Worm (Caenorhabditis elegans): ENCODE measurements around the gene Y75B8A.24.

Y75B8A.24 gene

DNA sequence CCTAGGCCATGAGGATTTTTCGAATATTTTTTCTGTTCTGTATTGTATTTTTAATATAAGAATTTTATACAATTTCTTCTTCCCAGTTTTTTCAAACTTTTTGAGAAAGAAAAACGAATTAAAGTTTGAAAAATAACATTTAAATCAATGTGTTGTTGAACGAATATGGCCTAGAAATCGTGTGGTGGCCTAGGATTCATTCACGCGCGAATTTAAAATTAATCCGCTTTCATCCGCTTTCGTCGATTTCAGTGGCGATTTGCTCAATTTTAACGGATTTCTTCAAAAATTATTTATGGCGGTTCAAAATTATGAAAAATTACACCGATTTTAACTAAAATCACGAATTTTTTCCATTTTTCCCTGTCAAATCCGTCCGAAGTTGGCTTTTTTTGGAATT, 26.2 kb downstream of the Y75B8A.24 start:
- TF ChIP-seq him-1 (tag; optimal IDR thresholded peaks at IDR 0.05) (no peak), nhr-90 (tag; optimal IDR thresholded peaks at IDR 0.05) (no peak), madf-3 (GFP tag; IDR thresholded peaks at IDR 0.05) (no peak), hrde-1 (tag; optimal IDR thresholded peaks at IDR 0.05; ENCODE audit: borderline replicate concordance) (no peak), lin-54 (GFP tag; optimal IDR thresholded peaks at IDR 0.05) (no peak), Y53G8AR.9 (GFP tag; conservative IDR thresholded peaks at IDR 0.05) (no peak), fkh-3 (tag; optimal IDR thresholded peaks at IDR 0.05) (no peak), C06A6.2 (GFP tag; conservative IDR thresholded peaks at IDR 0.05) (no peak), die-1 (tag; optimal IDR thresholded peaks at IDR 0.05) (no peak), rcor-1 (GFP tag; IDR thresholded peaks at IDR 0.05) (no peak), dpl-1 (GFP tag; optimal IDR thresholded peaks at IDR 0.05) (no peak), dpff-1 (tag; optimal IDR thresholded peaks at IDR 0.05) (no peak), bed-1 (GFP tag; IDR thresholded peaks at IDR 0.05) (no peak), madf-6 (GFP tag; IDR thresholded peaks at IDR 0.05) (no peak), hmg-20 (GFP tag; IDR thresholded peaks at IDR 0.05) (no peak), T26A5.8 (tag; optimal IDR thresholded peaks at IDR 0.05) (no peak), gei-17 (GFP tag; optimal IDR thresholded peaks at IDR 0.05) (no peak), Y56A3A.18 (GFP tag; IDR thresholded peaks at IDR 0.05) (no peak)

DNA sequence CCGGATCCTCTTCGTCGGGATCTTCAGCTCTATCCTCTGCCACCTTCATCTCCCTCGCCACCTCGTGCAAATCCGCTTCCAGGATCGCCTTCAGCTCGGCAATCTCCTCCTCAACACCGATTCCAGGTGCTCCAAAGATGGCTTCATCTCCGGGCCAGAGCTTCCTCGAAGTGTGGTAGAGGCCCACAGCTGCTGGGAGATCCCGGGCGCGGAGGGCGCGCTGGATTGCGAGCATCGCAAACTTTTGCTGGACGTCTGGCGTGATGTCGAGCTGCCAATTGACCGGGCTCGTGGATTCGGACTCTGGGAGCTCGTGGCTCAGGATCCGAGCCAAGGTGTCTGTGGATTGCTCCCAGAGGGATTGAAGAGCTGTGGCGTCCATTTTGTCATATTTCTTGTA, 28.0 kb downstream of the Y75B8A.24 start:
- TF ChIP-seq zfh-2 (GFP tag; conservative IDR thresholded peaks at IDR 0.05): peak; percentile 92
- TF ChIP-seq dox-1 (GFP tag; IDR thresholded peaks at IDR 0.05): 0 out of 2 replicates have a peak, but pooled peaks have one; percentile 9
- no peak for TF ChIP-seq C06A6.2 (GFP tag; conservative IDR thresholded peaks at IDR 0.05)
- peak; percentile 88; the same call in 1 of the 2 replicates for TF ChIP-seq egrh-3 (GFP tag; IDR thresholded peaks at IDR 0.05)

DNA sequence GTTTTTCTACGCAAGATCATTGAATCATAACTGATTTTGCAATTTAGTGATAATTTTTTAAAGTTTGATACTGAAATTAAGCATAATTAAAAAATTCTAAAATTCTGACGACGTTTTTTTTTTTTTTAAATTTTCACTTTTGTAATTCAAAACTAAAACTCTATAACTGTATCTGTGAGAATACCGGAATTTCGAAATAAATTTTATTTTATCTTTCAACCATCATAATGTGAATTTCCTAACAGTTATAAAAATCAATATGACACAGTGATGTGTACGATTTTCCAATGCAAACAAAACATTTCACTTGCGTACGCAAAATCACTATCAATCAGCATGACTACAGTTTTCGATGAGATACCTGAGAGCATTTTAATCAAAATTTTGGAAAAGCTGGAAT, 37.6 kb downstream of the Y75B8A.24 start, which contains the start of the genes grl-15 and fbxa-89:
Gene grl-15, minus strand, starts transcription at position 101 of the 400 bp plus-strand sequence.
Gene fbxa-89, plus strand, starts transcription at position 271 of the 400 bp plus-strand sequence.
- TF ChIP-seq egl-44 (GFP tag; IDR thresholded peaks at IDR 0.05) (no peak), zfh-2 (GFP tag; conservative IDR thresholded peaks at IDR 0.05) (no peak), rec-8 (tag; optimal IDR thresholded peaks at IDR 0.05) (no peak), repo-1 (tag; optimal IDR thresholded peaks at IDR 0.05) (no peak), nhr-80 (tag; optimal IDR thresholded peaks at IDR 0.05) (peak; percentile 29), athp-1 (tag; optimal IDR thresholded peaks at IDR 0.05) (no peak)

DNA sequence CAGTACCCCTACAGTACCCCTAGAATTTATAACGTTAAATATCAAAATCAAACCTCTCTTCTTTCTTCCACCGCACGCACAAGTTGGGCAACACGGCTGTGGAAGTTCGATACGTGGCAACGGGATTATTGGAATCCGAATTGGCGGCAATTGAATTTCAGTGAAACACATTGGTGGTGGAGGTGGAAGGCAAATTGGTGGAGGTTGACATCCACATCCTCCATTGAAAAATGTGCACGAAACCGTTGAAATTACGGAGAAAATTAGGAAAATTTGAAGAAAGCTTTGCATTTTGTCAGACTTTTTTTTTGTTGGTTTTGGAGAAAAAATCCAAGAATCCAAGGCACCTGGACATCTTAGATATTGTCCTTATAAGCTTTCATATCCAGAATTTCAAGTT, 38.2 kb downstream of the Y75B8A.24 start:
- TF ChIP-seq snpc-1.3 (tag; optimal IDR thresholded peaks at IDR 0.05; ENCODE audit: insufficient read depth) (no peak), ekl-4 (GFP tag; IDR thresholded peaks at IDR 0.05) (no peak), efl-1 (GFP tag; optimal IDR thresholded peaks at IDR 0.05) (no peak), madf-3 (GFP tag; IDR thresholded peaks at IDR 0.05) (no peak), ztf-22 (GFP tag; optimal IDR thresholded peaks at IDR 0.05) (no peak), madf-10 (tag; optimal IDR thresholded peaks at IDR 0.05) (no peak), let-607 (tag; optimal IDR thresholded peaks at IDR 0.05) (no peak), madf-8 (GFP tag; conservative IDR thresholded peaks at IDR 0.05) (no peak), madf-6 (GFP tag; IDR thresholded peaks at IDR 0.05) (no peak), K12H6.12 (tag; optimal IDR thresholded peaks at IDR 0.05) (no peak), mcd-1 (GFP tag; IDR thresholded peaks at IDR 0.05) (no peak), akir-1 (GFP tag; optimal IDR thresholded peaks at IDR 0.05) (no peak), dox-1 (GFP tag; IDR thresholded peaks at IDR 0.05) (no peak), Y67H2A.10 (GFP tag; conservative IDR thresholded peaks at IDR 0.05) (no peak)
